Worm (Caenorhabditis elegans) whole organism, young adult: ENCODE measurements around the gene odr-3.

ENCODE experiments used
- B0035.1 ChIP-seq: sonication (generic microtip); optimal IDR thresholded peaks from 2 replicates; lab custom pipeline; 2016; ENCODE audit warnings: missing genetic modification characterization, mild to moderate bottlenecking, missing compliant biosample characterization, missing genotype, missing genetic modification reagents
- F33H1.4 ChIP-seq: fragments of 200-800 bp; sonication (Bioruptor generic); IDR thresholded peaks from 2 replicates; pipeline ENCODE4 v1.3.6; 2022; ENCODE audit warnings: missing genetic modification reagents, missing genetic modification characterization, missing compliant biosample characterization
- F37B4.10 ChIP-seq: fragments of 200-800 bp; sonication (Bioruptor generic); IDR thresholded peaks from 2 replicates; pipeline ENCODE4 v1.3.6; 2022; ENCODE audit warnings: missing genetic modification characterization, missing compliant biosample characterization
- F39B2.1 ChIP-seq: fragments of 200-800 bp; sonication (Bioruptor generic); IDR thresholded peaks from 2 replicates; pipeline ENCODE4 v1.3.6; 2022; ENCODE audit warnings: missing genetic modification reagents, missing genetic modification characterization, missing compliant biosample characterization
- F55B11.4 ChIP-seq: sonication (generic microtip); optimal IDR thresholded peaks from 2 replicates; lab custom pipeline; 2016; ENCODE audit warnings: missing compliant biosample characterization, missing genetic modification characterization, borderline replicate concordance; ENCODE audit not compliant: insufficient read depth
- F57A8.1 ChIP-seq: fragments of 200-800 bp; sonication (Bioruptor generic); optimal IDR thresholded peaks from 2 replicates; lab custom pipeline; 2018; ENCODE audit warnings: mild to moderate bottlenecking, missing genetic modification characterization, moderate library complexity, missing compliant biosample characterization
- T07F8.4 ChIP-seq: sonication (generic microtip); optimal IDR thresholded peaks from 2 replicates; lab custom pipeline; 2016; ENCODE audit warnings: mild to moderate bottlenecking, missing genetic modification characterization, moderate library complexity, missing compliant biosample characterization
- T26A5.8 ChIP-seq: sonication (generic microtip); optimal IDR thresholded peaks from 2 replicates; lab custom pipeline; 2016; ENCODE audit warnings: missing genetic modification characterization, missing compliant biosample characterization
- Y67H2A.10 ChIP-seq: fragments of 200-800 bp; sonication (Bioruptor generic); conservative IDR thresholded peaks from 2 replicates; pipeline ENCODE4 v1.3.6; 2022; ENCODE audit warnings: missing genetic modification reagents, missing genetic modification characterization, missing compliant biosample characterization
- ZK185.1 ChIP-seq: sonication (generic microtip); optimal IDR thresholded peaks from 2 replicates; lab custom pipeline; 2016; ENCODE audit warnings: mild to moderate bottlenecking, missing genetic modification characterization, missing compliant biosample characterization; ENCODE audit not compliant: poor library complexity, severe bottlenecking
- ama-1 ChIP-seq, 3 experiments: fragments of 150-350 bp in 1 of 3; sonication (generic microtip) in 2 of 3; optimal IDR thresholded peaks; 2 replicates each; lab custom pipeline; 2014 to 2018; ENCODE audit warnings: missing biosample characterization in 2 of 3, missing genetic modification characterization in 2 of 3, missing genetic modification reagents in 2 of 3
- attf-6 ChIP-seq: fragments of 200-800 bp; sonication (Bioruptor generic); IDR thresholded peaks from 2 replicates; pipeline ENCODE4 v1.3.6; 2022; ENCODE audit warnings: missing genetic modification reagents, missing genetic modification characterization, missing compliant biosample characterization
- cebp-1 ChIP-seq, 2 experiments: fragments of 200-800 bp in 1 of 2; sonication (Bioruptor generic) in 1 of 2; sonication (generic microtip) in 1 of 2; IDR thresholded peaks in 1 of 2; optimal IDR thresholded peaks in 1 of 2; 2 replicates each; pipeline versions ENCODE4 v1.3.6 to Lab custom; 2017 to 2022; ENCODE audit warnings: missing compliant biosample characterization in 2 of 2, missing genetic modification characterization in 2 of 2, mild to moderate bottlenecking in 1 of 2, missing genetic modification reagents in 1 of 2, moderate library complexity in 1 of 2
- ceh-100 ChIP-seq: fragments of 200-800 bp; sonication (Bioruptor generic); IDR thresholded peaks from 2 replicates; pipeline ENCODE4 v1.3.6; 2022; ENCODE audit warnings: missing genetic modification reagents, missing genetic modification characterization, missing compliant biosample characterization
- chd-7 ChIP-seq: sonication (generic microtip); optimal IDR thresholded peaks from 2 replicates; lab custom pipeline; 2016; ENCODE audit warnings: mild to moderate bottlenecking, missing genetic modification characterization, moderate library complexity, missing compliant biosample characterization
- gei-17 ChIP-seq: fragments of 200-800 bp; sonication (Bioruptor generic); optimal IDR thresholded peaks from 2 replicates; lab custom pipeline; 2018; ENCODE audit warnings: mild to moderate bottlenecking, missing genetic modification characterization, missing compliant biosample characterization
- him-1 ChIP-seq: sonication (generic microtip); optimal IDR thresholded peaks from 2 replicates; lab custom pipeline; 2016; ENCODE audit warnings: missing genotype, missing genetic modification reagents, missing genetic modification characterization, missing compliant biosample characterization
- hlh-12 ChIP-seq: sonication (generic microtip); optimal IDR thresholded peaks from 2 replicates; lab custom pipeline; 2016; ENCODE audit warnings: missing genetic modification characterization, missing compliant biosample characterization
- hmg-1.2 ChIP-seq: fragments of 200-800 bp; sonication (Bioruptor generic); IDR thresholded peaks from 2 replicates; pipeline ENCODE4 v1.3.6; 2022; ENCODE audit warnings: missing genetic modification reagents, missing genetic modification characterization, missing compliant biosample characterization
- hmg-20 ChIP-seq: fragments of 200-800 bp; sonication (Bioruptor generic); IDR thresholded peaks from 2 replicates; pipeline ENCODE4 v1.3.6; 2022; ENCODE audit warnings: missing genetic modification reagents, missing genetic modification characterization, missing compliant biosample characterization
- hrde-1 ChIP-seq: sonication (generic microtip); optimal IDR thresholded peaks from 2 replicates; lab custom pipeline; 2016; ENCODE audit warnings: missing genetic modification characterization, mild to moderate bottlenecking, missing compliant biosample characterization, moderate library complexity, missing genotype, missing genetic modification reagents, borderline replicate concordance
- lin-26 ChIP-seq: fragments of 200-800 bp; sonication (Bioruptor generic); IDR thresholded peaks from 2 replicates; pipeline ENCODE4 v1.3.6; 2022; ENCODE audit warnings: missing genetic modification reagents, missing genetic modification characterization, missing compliant biosample characterization
- lin-40 ChIP-seq: sonication (generic microtip); optimal IDR thresholded peaks from 2 replicates; lab custom pipeline; 2016; ENCODE audit warnings: missing genetic modification characterization, mild to moderate bottlenecking, missing compliant biosample characterization, missing genotype, missing genetic modification reagents
- lin-54 ChIP-seq: fragments of 200-800 bp; sonication (Bioruptor generic); optimal IDR thresholded peaks from 2 replicates; lab custom pipeline; 2018; ENCODE audit warnings: mild to moderate bottlenecking, missing genetic modification characterization, missing compliant biosample characterization
- lsl-1 ChIP-seq: fragments of 200-800 bp; sonication (Bioruptor generic); optimal IDR thresholded peaks from 2 replicates; lab custom pipeline; 2018; ENCODE audit warnings: mild to moderate bottlenecking, missing genetic modification characterization, moderate library complexity, missing compliant biosample characterization
- lsy-27 ChIP-seq: sonication (generic microtip); optimal IDR thresholded peaks from 2 replicates; lab custom pipeline; 2017; ENCODE audit warnings: missing genetic modification characterization, mild to moderate bottlenecking, missing compliant biosample characterization, antibody characterized with exemption, missing genotype, borderline replicate concordance; ENCODE audit not compliant: insufficient read depth
- madf-10 ChIP-seq: sonication (generic microtip); optimal IDR thresholded peaks from 2 replicates; lab custom pipeline; 2016; ENCODE audit warnings: mild to moderate bottlenecking, missing genetic modification characterization, missing compliant biosample characterization
- madf-3 ChIP-seq: fragments of 200-800 bp; sonication (Bioruptor generic); IDR thresholded peaks from 2 replicates; pipeline ENCODE4 v1.3.6; 2022; ENCODE audit warnings: missing genetic modification reagents, missing genetic modification characterization, missing compliant biosample characterization
- mes-4 ChIP-seq: sonication (generic microtip); optimal IDR thresholded peaks from 2 replicates; lab custom pipeline; 2016; ENCODE audit warnings: missing genotype, missing genetic modification characterization, missing compliant biosample characterization
- nfyb-1 ChIP-seq: fragments of 200-800 bp; sonication (Bioruptor generic); IDR thresholded peaks from 2 replicates; pipeline ENCODE4 v1.3.6; 2022; ENCODE audit warnings: missing genetic modification reagents, missing genetic modification characterization, missing compliant biosample characterization
- nhr-179 ChIP-seq: sonication (generic microtip); optimal IDR thresholded peaks from 2 replicates; lab custom pipeline; 2016; ENCODE audit warnings: mild to moderate bottlenecking, missing genetic modification characterization, missing compliant biosample characterization
- nhr-80 ChIP-seq: sonication (generic microtip); optimal IDR thresholded peaks from 2 replicates; lab custom pipeline; 2016; ENCODE audit warnings: missing genetic modification characterization, missing compliant biosample characterization
- snpc-1.1 ChIP-seq: sonication (generic microtip); optimal IDR thresholded peaks from 2 replicates; lab custom pipeline; 2017; ENCODE audit warnings: missing genetic modification characterization, mild to moderate bottlenecking, missing compliant biosample characterization, antibody characterized with exemption, moderate library complexity, missing genotype, missing genetic modification reagents; ENCODE audit not compliant: insufficient read depth
- sptf-2 ChIP-seq: fragments of 200-800 bp; sonication (Bioruptor generic); optimal IDR thresholded peaks from 2 replicates; lab custom pipeline; 2018; ENCODE audit warnings: mild to moderate bottlenecking, missing genetic modification characterization, missing compliant biosample characterization
- unc-62 ChIP-seq: fragments of 150-350 bp; optimal IDR thresholded peaks from 2 replicates; lab custom pipeline; 2014; ENCODE audit warnings: missing biosample characterization, missing genetic modification reagents, missing genetic modification characterization
- ztf-28 ChIP-seq: fragments of 200-800 bp; sonication (Bioruptor generic); IDR thresholded peaks from 2 replicates; pipeline ENCODE4 v1.3.6; 2022; ENCODE audit warnings: missing genetic modification reagents, missing genetic modification characterization, missing compliant biosample characterization

The odr-3 gene

DNA sequence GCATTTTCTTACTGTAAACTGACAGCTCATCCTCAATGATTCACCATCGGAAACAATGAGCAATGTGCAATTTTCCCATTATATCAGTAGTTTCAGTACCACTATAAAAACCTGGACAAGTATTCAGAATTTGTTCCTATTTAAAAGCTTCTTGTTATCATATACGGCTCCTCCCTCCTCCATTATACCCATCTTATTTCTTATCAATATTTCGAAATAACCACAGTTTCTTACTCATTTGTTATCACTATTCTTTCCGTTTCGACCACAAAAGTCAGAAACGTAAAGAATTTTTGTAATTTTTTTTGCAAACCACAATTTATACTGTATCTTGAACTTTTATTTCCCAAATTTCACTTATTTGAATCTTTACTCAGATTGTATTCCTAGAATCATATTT, 18.7 kb upstream of the odr-3 start:
- TF ChIP-seq T26A5.8 (no peak), sptf-2 (GFP tag; lab: Kevin White, UChicago) (no peak), madf-10 (tag; lab: Kevin White, UChicago) (no peak), cebp-1 (GFP tag; IDR thresholded peaks at IDR 0.05; lab: Robert Waterston, UW) (peak; percentile 54; the same call in 1 of the 2 replicates), cebp-1 (tag; optimal IDR thresholded peaks at IDR 0.05; lab: Kevin White, UChicago) (peak; percentile 74), unc-62 (GFP tag; lab: Kevin White, UChicago) (no peak), F33H1.4 (GFP tag; lab: Robert Waterston, UW) (no peak), ama-1 (optimal IDR thresholded peaks at IDR 0.05; lab: Kevin White, UChicago) (no peak), ama-1 (GFP tag; optimal IDR thresholded peaks at IDR 0.05; lab: Kevin White, UChicago) (no peak), hmg-20 (no peak), nfyb-1 (GFP tag; lab: Robert Waterston, UW) (no peak), him-1 (no peak), F39B2.1 (no peak), nhr-80 (tag; lab: Kevin White, UChicago) (peak; percentile 84), hlh-12 (tag; lab: Kevin White, UChicago) (no peak)

DNA sequence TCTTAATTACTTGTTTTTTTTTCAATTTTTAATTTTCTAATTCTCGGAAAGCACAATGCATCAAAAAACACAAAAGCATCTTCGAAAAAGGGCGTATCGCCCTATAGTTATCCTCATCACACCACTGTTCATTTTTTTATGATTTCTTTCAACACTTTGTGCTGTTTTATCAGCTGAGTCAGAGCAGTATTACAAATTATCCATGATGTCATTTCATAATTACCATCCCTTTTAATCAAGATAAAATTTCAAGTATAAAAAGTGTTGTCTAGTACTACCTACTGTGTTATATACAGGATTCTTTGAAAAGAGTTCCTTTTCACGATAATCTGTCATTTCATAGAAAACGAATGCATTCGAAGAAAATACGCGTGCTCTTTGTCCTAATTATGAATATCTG, 17.3 kb upstream of the odr-3 start:
- no peak for TF ChIP-seq ama-1 (optimal IDR thresholded peaks at IDR 0.05; lab: Kevin White, UChicago)
- TF ChIP-seq ama-1 (GFP tag; optimal IDR thresholded peaks at IDR 0.05; lab: Kevin White, UChicago), result no peak
- no peak for TF ChIP-seq lin-54 (GFP tag; lab: Kevin White, UChicago)
- TF ChIP-seq ceh-100 (GFP tag; lab: Robert Waterston, UW), result no peak
- TF ChIP-seq F37B4.10, result no peak
- no peak for TF ChIP-seq lsy-27 (tag; lab: Kevin White, UChicago)
- no peak for TF ChIP-seq B0035.1 (tag; lab: Kevin White, UChicago)
- TF ChIP-seq F33H1.4 (GFP tag; lab: Robert Waterston, UW), result no peak
- TF ChIP-seq nhr-179 (tag; lab: Kevin White, UChicago), result no peak
- TF ChIP-seq T07F8.4, result no peak
- TF ChIP-seq Y67H2A.10 (GFP tag; lab: Robert Waterston, UW), result no peak
- TF ChIP-seq chd-7 (tag; lab: Kevin White, UChicago), result no peak
- no peak for TF ChIP-seq attf-6 (GFP tag; lab: Robert Waterston, UW)
- TF ChIP-seq hmg-1.2 (GFP tag; lab: Robert Waterston, UW), result no peak
- no peak for TF ChIP-seq gei-17 (GFP tag; lab: Kevin White, UChicago)
- TF ChIP-seq hrde-1 (tag; lab: Kevin White, UChicago), result no peak
- TF ChIP-seq nfyb-1 (GFP tag; lab: Robert Waterston, UW), result no peak
- no peak for TF ChIP-seq madf-3
- no peak for TF ChIP-seq ztf-28 (GFP tag; lab: Robert Waterston, UW)

DNA sequence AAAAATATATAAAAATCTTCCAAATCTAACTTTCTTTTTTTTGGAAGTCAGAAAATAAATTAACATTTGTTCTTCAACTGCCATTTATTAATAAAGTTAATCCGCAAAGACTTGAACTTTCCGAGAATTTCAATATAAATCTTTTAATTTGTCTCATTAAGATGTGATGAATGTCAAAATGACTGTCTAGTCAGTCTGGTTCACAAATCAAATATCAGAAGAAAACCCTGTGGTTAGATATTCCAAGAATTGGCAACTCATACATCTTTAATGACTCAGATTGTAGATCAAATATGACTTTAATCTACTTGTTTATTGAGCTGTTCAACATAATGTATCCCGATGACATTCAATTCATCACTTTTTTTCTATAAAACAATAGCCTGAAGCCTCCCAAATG, 16.3 kb upstream of the odr-3 start:
- TF ChIP-seq lin-26 (GFP tag; lab: Robert Waterston, UW) (no peak), ZK185.1 (tag; lab: Kevin White, UChicago) (no peak), lin-40 (tag; lab: Kevin White, UChicago) (no peak), F57A8.1 (no peak), snpc-1.1 (no peak), ceh-100 (GFP tag; lab: Robert Waterston, UW) (no peak), F55B11.4 (tag; lab: Kevin White, UChicago) (no peak), mes-4 (no peak), lsl-1 (GFP tag; lab: Kevin White, UChicago) (no peak)
